Worm (Caenorhabditis elegans) whole organism, young adult: ENCODE results near the gene spp-28.

ENCODE experiments used
- B0261.1 ChIP-seq: sonication (generic microtip); optimal IDR thresholded peaks from 2 replicates; lab custom pipeline; 2016; ENCODE audit warnings: mild to moderate bottlenecking, missing genetic modification characterization, moderate library complexity, missing compliant biosample characterization
- C17E4.6 ChIP-seq: fragments of 200-800 bp; sonication (Bioruptor generic); IDR thresholded peaks from 2 replicates; pipeline ENCODE4 v1.3.6; 2022; ENCODE audit warnings: missing genetic modification reagents, missing genetic modification characterization, missing compliant biosample characterization
- D2030.7 ChIP-seq: fragments of 200-800 bp; sonication (Bioruptor generic); IDR thresholded peaks from 2 replicates; pipeline ENCODE4 v1.3.6; 2022; ENCODE audit warnings: missing genetic modification reagents, missing genetic modification characterization, missing compliant biosample characterization
- F37B4.10 ChIP-seq: fragments of 200-800 bp; sonication (Bioruptor generic); IDR thresholded peaks from 2 replicates; pipeline ENCODE4 v1.3.6; 2022; ENCODE audit warnings: missing genetic modification characterization, missing compliant biosample characterization
- F39B2.1 ChIP-seq: fragments of 200-800 bp; sonication (Bioruptor generic); IDR thresholded peaks from 2 replicates; pipeline ENCODE4 v1.3.6; 2022; ENCODE audit warnings: missing genetic modification reagents, missing genetic modification characterization, missing compliant biosample characterization
- F49E8.2 ChIP-seq: sonication (generic microtip); optimal IDR thresholded peaks from 3 replicates; lab custom pipeline; 2017; ENCODE audit warnings: missing genetic modification characterization, mild to moderate bottlenecking, missing compliant biosample characterization, antibody characterized with exemption, moderate library complexity; ENCODE audit not compliant: insufficient read depth
- F52B5.7 ChIP-seq: sonication (generic microtip); optimal IDR thresholded peaks from 2 replicates; lab custom pipeline; 2016; ENCODE audit warnings: mild to moderate bottlenecking, missing genetic modification characterization, missing compliant biosample characterization
- F55B11.4 ChIP-seq: sonication (generic microtip); optimal IDR thresholded peaks from 2 replicates; lab custom pipeline; 2016; ENCODE audit warnings: missing compliant biosample characterization, missing genetic modification characterization, borderline replicate concordance; ENCODE audit not compliant: insufficient read depth
- F57A8.1 ChIP-seq: fragments of 200-800 bp; sonication (Bioruptor generic); optimal IDR thresholded peaks from 2 replicates; lab custom pipeline; 2018; ENCODE audit warnings: mild to moderate bottlenecking, missing genetic modification characterization, moderate library complexity, missing compliant biosample characterization
- K12H6.12 ChIP-seq: fragments of 200-800 bp; sonication (Bioruptor generic); optimal IDR thresholded peaks from 2 replicates; lab custom pipeline; 2018; ENCODE audit warnings: mild to moderate bottlenecking, missing genetic modification characterization, missing compliant biosample characterization
- T07F8.4 ChIP-seq: sonication (generic microtip); optimal IDR thresholded peaks from 2 replicates; lab custom pipeline; 2016; ENCODE audit warnings: mild to moderate bottlenecking, missing genetic modification characterization, moderate library complexity, missing compliant biosample characterization
- T26A5.8 ChIP-seq: sonication (generic microtip); optimal IDR thresholded peaks from 2 replicates; lab custom pipeline; 2016; ENCODE audit warnings: missing genetic modification characterization, missing compliant biosample characterization
- Y53F4B.3 ChIP-seq: fragments of 200-800 bp; sonication (Bioruptor generic); IDR thresholded peaks from 2 replicates; pipeline ENCODE4 v1.3.6; 2022; ENCODE audit warnings: missing genetic modification reagents, missing genetic modification characterization, missing compliant biosample characterization
- Y67H2A.10 ChIP-seq: fragments of 200-800 bp; sonication (Bioruptor generic); conservative IDR thresholded peaks from 2 replicates; pipeline ENCODE4 v1.3.6; 2022; ENCODE audit warnings: missing genetic modification reagents, missing genetic modification characterization, missing compliant biosample characterization
- ZK185.1 ChIP-seq: sonication (generic microtip); optimal IDR thresholded peaks from 2 replicates; lab custom pipeline; 2016; ENCODE audit warnings: mild to moderate bottlenecking, missing genetic modification characterization, missing compliant biosample characterization; ENCODE audit not compliant: poor library complexity, severe bottlenecking
- aptf-2 ChIP-seq: fragments of 200-800 bp; sonication (Bioruptor generic); conservative IDR thresholded peaks from 2 replicates; pipeline ENCODE4 v1.3.6; 2022; ENCODE audit warnings: missing genetic modification reagents, missing genetic modification characterization, missing compliant biosample characterization
- attf-6 ChIP-seq: fragments of 200-800 bp; sonication (Bioruptor generic); IDR thresholded peaks from 2 replicates; pipeline ENCODE4 v1.3.6; 2022; ENCODE audit warnings: missing genetic modification reagents, missing genetic modification characterization, missing compliant biosample characterization
- bed-1 ChIP-seq: fragments of 200-800 bp; sonication (Bioruptor generic); IDR thresholded peaks from 2 replicates; pipeline ENCODE4 v1.3.6; 2022; ENCODE audit warnings: missing genetic modification reagents, missing genetic modification characterization, missing compliant biosample characterization
- ccch-3 ChIP-seq: fragments of 200-800 bp; sonication (Bioruptor generic); optimal IDR thresholded peaks from 2 replicates; lab custom pipeline; 2018; ENCODE audit warnings: mild to moderate bottlenecking, missing genetic modification characterization, missing compliant biosample characterization
- cebp-1 ChIP-seq, 2 experiments: fragments of 200-800 bp in 1 of 2; sonication (Bioruptor generic) in 1 of 2; sonication (generic microtip) in 1 of 2; IDR thresholded peaks in 1 of 2; optimal IDR thresholded peaks in 1 of 2; 2 replicates each; pipeline versions ENCODE4 v1.3.6 to Lab custom; 2017 to 2022; ENCODE audit warnings: missing compliant biosample characterization in 2 of 2, missing genetic modification characterization in 2 of 2, mild to moderate bottlenecking in 1 of 2, missing genetic modification reagents in 1 of 2, moderate library complexity in 1 of 2
- ceh-91 ChIP-seq: fragments of 200-800 bp; sonication (Bioruptor generic); IDR thresholded peaks from 2 replicates; pipeline ENCODE4 v1.3.6; 2022; ENCODE audit warnings: missing genetic modification reagents, missing genetic modification characterization, missing compliant biosample characterization
- dpl-1 ChIP-seq: fragments of 150-350 bp; optimal IDR thresholded peaks from 2 replicates; lab custom pipeline; 2014; ENCODE audit warnings: missing biosample characterization, missing genetic modification reagents, missing genetic modification characterization
- egrh-3 ChIP-seq: fragments of 200-800 bp; sonication (Bioruptor generic); IDR thresholded peaks from 2 replicates; pipeline ENCODE4 v1.3.6; 2022; ENCODE audit warnings: missing genetic modification reagents, missing genetic modification characterization, missing compliant biosample characterization
- ets-4 ChIP-seq: fragments of 200-800 bp; sonication (Bioruptor generic); optimal IDR thresholded peaks from 2 replicates; lab custom pipeline; 2018; ENCODE audit warnings: mild to moderate bottlenecking, missing genetic modification characterization, missing compliant biosample characterization
- fkh-3 ChIP-seq: sonication (generic microtip); optimal IDR thresholded peaks from 2 replicates; lab custom pipeline; 2016; ENCODE audit warnings: mild to moderate bottlenecking, missing genetic modification characterization, missing compliant biosample characterization
- hmg-1.2 ChIP-seq: fragments of 200-800 bp; sonication (Bioruptor generic); IDR thresholded peaks from 2 replicates; pipeline ENCODE4 v1.3.6; 2022; ENCODE audit warnings: missing genetic modification reagents, missing genetic modification characterization, missing compliant biosample characterization
- hsf-1 ChIP-seq: fragments of 200-800 bp; sonication (Bioruptor generic); IDR thresholded peaks from 2 replicates; pipeline ENCODE4 v1.3.6; 2022; ENCODE audit warnings: missing genetic modification reagents, missing genetic modification characterization, missing compliant biosample characterization
- let-607 ChIP-seq, 2 experiments: fragments of 200-800 bp in 1 of 2; sonication (Bioruptor generic) in 1 of 2; sonication (generic microtip) in 1 of 2; optimal IDR thresholded peaks; 2 replicates each; lab custom pipeline; 2016 to 2018; ENCODE audit warnings: mild to moderate bottlenecking in 2 of 2, missing compliant biosample characterization in 2 of 2, missing genetic modification characterization in 2 of 2, moderate library complexity in 2 of 2, missing genotype in 1 of 2
- lin-26 ChIP-seq: fragments of 200-800 bp; sonication (Bioruptor generic); IDR thresholded peaks from 2 replicates; pipeline ENCODE4 v1.3.6; 2022; ENCODE audit warnings: missing genetic modification reagents, missing genetic modification characterization, missing compliant biosample characterization
- lin-54 ChIP-seq: fragments of 200-800 bp; sonication (Bioruptor generic); optimal IDR thresholded peaks from 2 replicates; lab custom pipeline; 2018; ENCODE audit warnings: mild to moderate bottlenecking, missing genetic modification characterization, missing compliant biosample characterization
- lsl-1 ChIP-seq: fragments of 200-800 bp; sonication (Bioruptor generic); optimal IDR thresholded peaks from 2 replicates; lab custom pipeline; 2018; ENCODE audit warnings: mild to moderate bottlenecking, missing genetic modification characterization, moderate library complexity, missing compliant biosample characterization
- madf-10 ChIP-seq: sonication (generic microtip); optimal IDR thresholded peaks from 2 replicates; lab custom pipeline; 2016; ENCODE audit warnings: mild to moderate bottlenecking, missing genetic modification characterization, missing compliant biosample characterization
- mcd-1 ChIP-seq: fragments of 200-800 bp; sonication (Bioruptor generic); IDR thresholded peaks from 2 replicates; pipeline ENCODE4 v1.3.6; 2022; ENCODE audit warnings: missing genetic modification reagents, missing genetic modification characterization, missing compliant biosample characterization
- nfya-1 ChIP-seq: sonication (generic microtip); optimal IDR thresholded peaks from 2 replicates; lab custom pipeline; 2017; ENCODE audit warnings: antibody characterized with exemption, missing compliant biosample characterization, missing genetic modification characterization, borderline replicate concordance; ENCODE audit not compliant: insufficient read depth
- nhr-80 ChIP-seq: sonication (generic microtip); optimal IDR thresholded peaks from 2 replicates; lab custom pipeline; 2016; ENCODE audit warnings: missing genetic modification characterization, missing compliant biosample characterization
- sdz-38 ChIP-seq: sonication (generic microtip); optimal IDR thresholded peaks from 2 replicates; lab custom pipeline; 2016; ENCODE audit warnings: missing genotype, missing genetic modification characterization, missing compliant biosample characterization
- snpc-1.3 ChIP-seq: sonication (generic microtip); optimal IDR thresholded peaks from 2 replicates; lab custom pipeline; 2017; ENCODE audit warnings: missing genetic modification characterization, mild to moderate bottlenecking, missing compliant biosample characterization, antibody characterized with exemption, moderate library complexity, missing genotype, missing genetic modification reagents; ENCODE audit not compliant: insufficient read depth
- snpc-4 ChIP-seq, 5 experiments: fragments of 150-350 bp in 1 of 5; sonication (generic microtip) in 4 of 5; optimal IDR thresholded peaks; 2 replicates each; lab custom pipeline; 2014 to 2018; ENCODE audit warnings: missing genetic modification characterization in 5 of 5, missing biosample characterization in 3 of 5, antibody characterized with exemption in 2 of 5, mild to moderate bottlenecking in 2 of 5, missing compliant biosample characterization in 2 of 5, missing genotype in 2 of 5, moderate library complexity in 2 of 5, missing genetic modification reagents in 1 of 5
- tbx-9 ChIP-seq: sonication (generic microtip); optimal IDR thresholded peaks from 2 replicates; lab custom pipeline; 2016; ENCODE audit warnings: borderline replicate concordance, missing genetic modification characterization, inconsistent platforms, missing compliant biosample characterization
- tlf-1 ChIP-seq: fragments of 200-800 bp; sonication (Bioruptor generic); optimal IDR thresholded peaks from 2 replicates; lab custom pipeline; 2018; ENCODE audit warnings: mild to moderate bottlenecking, missing genetic modification characterization, missing compliant biosample characterization
- zfh-2 ChIP-seq: fragments of 200-800 bp; sonication (Bioruptor generic); conservative IDR thresholded peaks from 2 replicates; pipeline ENCODE4 v1.3.6; 2022; ENCODE audit warnings: missing genetic modification reagents, missing genetic modification characterization, missing compliant biosample characterization
- zim-3 ChIP-seq: sonication (generic microtip); optimal IDR thresholded peaks from 2 replicates; lab custom pipeline; 2017; ENCODE audit warnings: mild to moderate bottlenecking, missing genetic modification characterization, moderate library complexity, missing compliant biosample characterization
- ztf-22 ChIP-seq: fragments of 200-800 bp; sonication (Bioruptor generic); optimal IDR thresholded peaks from 2 replicates; lab custom pipeline; 2018; ENCODE audit warnings: mild to moderate bottlenecking, missing genetic modification characterization, moderate library complexity, missing compliant biosample characterization
- ztf-26 ChIP-seq: sonication (generic microtip); optimal IDR thresholded peaks from 2 replicates; lab custom pipeline; 2017; ENCODE audit warnings: missing genetic modification characterization, missing compliant biosample characterization
- ztf-28 ChIP-seq: fragments of 200-800 bp; sonication (Bioruptor generic); IDR thresholded peaks from 2 replicates; pipeline ENCODE4 v1.3.6; 2022; ENCODE audit warnings: missing genetic modification reagents, missing genetic modification characterization, missing compliant biosample characterization
- ztf-3 ChIP-seq: fragments of 200-800 bp; sonication (Bioruptor generic); optimal IDR thresholded peaks from 2 replicates; lab custom pipeline; 2018; ENCODE audit warnings: mild to moderate bottlenecking, missing genetic modification characterization, missing compliant biosample characterization

The spp-28 gene

DNA sequence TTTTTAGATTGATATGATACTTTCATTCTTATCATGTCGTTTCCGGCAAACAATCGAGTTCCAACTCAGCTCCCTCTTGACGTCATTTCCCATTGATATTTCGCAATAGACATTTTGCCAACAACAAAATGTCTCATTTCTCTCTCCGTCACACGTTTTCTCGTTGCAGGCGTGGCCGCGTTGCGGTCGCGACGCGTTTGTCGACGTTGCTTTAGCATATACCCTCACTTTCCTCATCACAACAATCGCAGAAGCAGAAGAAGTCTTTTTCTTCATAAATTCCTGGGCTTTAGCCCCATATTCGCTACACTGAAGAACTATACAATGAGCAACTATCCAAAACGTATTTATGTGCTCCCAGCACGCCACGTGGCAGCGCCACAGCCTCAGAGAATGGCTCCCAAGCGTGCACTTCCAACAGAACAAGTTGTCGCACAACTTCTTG, 3.5 kb upstream of the spp-28 start, which contains the start of gene xbp-1:
xbp-1 (plus strand) TSS at position 151 of the 445 bp plus-strand sequence.
- TF ChIP-seq snpc-4 (GFP tag; optimal IDR thresholded peaks at IDR 0.05; lab: Kevin White, UChicago) (no peak), snpc-4 (tag; optimal IDR thresholded peaks at IDR 0.05; lab: Kevin White, UChicago) (peak; percentile 52 to 71 (median 56)), F57A8.1 (GFP tag; lab: Kevin White, UChicago) (no peak), egrh-3 (GFP tag; lab: Robert Waterston, UW) (no peak), sdz-38 (no peak), F55B11.4 (no peak), attf-6 (GFP tag; lab: Robert Waterston, UW) (no peak), ceh-91 (GFP tag; lab: Robert Waterston, UW) (no peak), ccch-3 (GFP tag; lab: Kevin White, UChicago) (no peak), C17E4.6 (GFP tag; lab: Robert Waterston, UW) (no peak), ztf-22 (peak; percentile 95), lsl-1 (GFP tag; lab: Kevin White, UChicago) (peak; percentile 23), tlf-1 (GFP tag; lab: Kevin White, UChicago) (peak; percentile 78), lin-26 (GFP tag; lab: Robert Waterston, UW) (no peak), ztf-28 (no peak), hsf-1 (no peak), mcd-1 (peak; percentile 64), bed-1 (GFP tag; lab: Robert Waterston, UW) (no peak), ZK185.1 (peak; percentile 80), T07F8.4 (tag; lab: Kevin White, UChicago) (no peak), ztf-3 (peak; percentile 3), K12H6.12 (tag; lab: Kevin White, UChicago) (peak; percentile 89), aptf-2 (GFP tag; lab: Robert Waterston, UW) (no peak), ztf-26 (tag; lab: Kevin White, UChicago) (peak; percentile 44), let-607 (tag; optimal IDR thresholded peaks at IDR 0.05; lab: Kevin White, UChicago) (peak; percentile 99), F37B4.10 (GFP tag; lab: Robert Waterston, UW) (0 out of 2 replicates have a peak, but pooled peaks have one; percentile 52), cebp-1 (GFP tag; IDR thresholded peaks at IDR 0.05; lab: Robert Waterston, UW) (peak; percentile 100), cebp-1 (tag; optimal IDR thresholded peaks at IDR 0.05; lab: Kevin White, UChicago) (peak; percentile 100), ets-4 (GFP tag; lab: Kevin White, UChicago) (peak; percentile 95), dpl-1 (GFP tag; lab: Kevin White, UChicago) (no peak), F39B2.1 (no peak), nhr-80 (tag; lab: Kevin White, UChicago) (peak; percentile 100), zim-3 (no peak), hmg-1.2 (GFP tag; lab: Robert Waterston, UW) (peak; percentile 68; the same call in 1 of the 2 replicates), Y53F4B.3 (GFP tag; lab: Robert Waterston, UW) (no peak), T26A5.8 (tag; lab: Kevin White, UChicago) (no peak), B0261.1 (tag; lab: Kevin White, UChicago) (no peak), lin-54 (peak; percentile 67), snpc-1.3 (tag; lab: Kevin White, UChicago) (no peak), zfh-2 (GFP tag; lab: Robert Waterston, UW) (peak; percentile 85), tbx-9 (tag; lab: Kevin White, UChicago) (no peak), F49E8.2 (tag; lab: Kevin White, UChicago) (no peak), madf-10 (peak; percentile 91), D2030.7 (no peak), fkh-3 (no peak), F52B5.7 (no peak), Y67H2A.10 (GFP tag; lab: Robert Waterston, UW) (no peak), nfya-1 (tag; lab: Kevin White, UChicago) (no peak)
